Fruit fly (Drosophila melanogaster) whole organism, pupa: ENCODE results near the gene ND-13B.

Source experiments
- CG10348 ChIP-seq: fragments of 200-800 bp; sonication (Bioruptor generic); IDR thresholded peaks from 2 replicates; pipeline ENCODE4 v1.3.6; 2022; ENCODE audit warnings: missing biosample characterization, missing genetic modification characterization
- CG12605 ChIP-seq: fragments of 200-800 bp; sonication (Bioruptor generic); IDR thresholded peaks from 2 replicates; pipeline ENCODE4 v1.3.6; 2022; ENCODE audit warnings: missing biosample characterization, missing genetic modification characterization
- CG13204 ChIP-seq: fragments of 200-800 bp; sonication (Bioruptor generic); optimal IDR thresholded peaks from 2 replicates; lab custom pipeline; 2018; ENCODE audit warnings: missing biosample characterization, mild to moderate bottlenecking, missing genetic modification characterization, moderate library complexity
- CG14655 ChIP-seq: fragments of 200-800 bp; sonication (Bioruptor generic); optimal IDR thresholded peaks from 3 replicates; lab custom pipeline; 2017; ENCODE audit warnings: mild to moderate bottlenecking, missing biosample characterization, missing genetic modification reagents, missing genetic modification characterization
- CG15710 ChIP-seq: fragments of 200-800 bp; sonication (Bioruptor generic); optimal IDR thresholded peaks from 2 replicates; lab custom pipeline; 2018; ENCODE audit warnings: missing biosample characterization, mild to moderate bottlenecking, missing genetic modification characterization, moderate library complexity
- CG17806 ChIP-seq: fragments of 200-800 bp; sonication (Bioruptor generic); optimal IDR thresholded peaks from 2 replicates; lab custom pipeline; 2018; ENCODE audit warnings: missing biosample characterization, mild to moderate bottlenecking, missing genetic modification characterization, moderate library complexity
- CG32121 ChIP-seq: fragments of 200-800 bp; sonication (Bioruptor generic); IDR thresholded peaks from 2 replicates; pipeline ENCODE4 v1.3.6; 2022; ENCODE audit warnings: missing biosample characterization, missing genetic modification characterization
- CG34367 ChIP-seq: fragments of 200-800 bp; sonication (Bioruptor generic); optimal IDR thresholded peaks from 2 replicates; lab custom pipeline; 2018; ENCODE audit warnings: missing biosample characterization, mild to moderate bottlenecking, missing genetic modification characterization
- CG4496 ChIP-seq: fragments of 200-800 bp; sonication (Bioruptor generic); IDR thresholded peaks from 3 replicates; pipeline ENCODE4 v1.3.6; 2022; ENCODE audit warnings: missing biosample characterization, missing genetic modification characterization
- CG8159 ChIP-seq: fragments of 200-800 bp; sonication (Bioruptor generic); optimal IDR thresholded peaks from 3 replicates; lab custom pipeline; 2018; ENCODE audit warnings: missing biosample characterization, mild to moderate bottlenecking, missing genetic modification characterization, moderate library complexity
- CG8301 ChIP-seq: fragments of 200-800 bp; sonication (Bioruptor generic); optimal IDR thresholded peaks from 2 replicates; lab custom pipeline; 2018; ENCODE audit warnings: missing biosample characterization, mild to moderate bottlenecking, missing genetic modification characterization
- CG9948 ChIP-seq: fragments of 200-800 bp; sonication (Bioruptor generic); optimal IDR thresholded peaks from 2 replicates; lab custom pipeline; 2018; ENCODE audit warnings: missing biosample characterization, mild to moderate bottlenecking, missing genetic modification characterization, moderate library complexity
- D1 ChIP-seq: fragments of 200-800 bp; sonication (Bioruptor generic); optimal IDR thresholded peaks from 2 replicates; lab custom pipeline; 2018; ENCODE audit warnings: missing biosample characterization, mild to moderate bottlenecking, missing genetic modification characterization, moderate library complexity
- EcR ChIP-seq: fragments of 200-800 bp; sonication (Bioruptor generic); optimal IDR thresholded peaks from 3 replicates; lab custom pipeline; 2019; ENCODE audit warnings: missing biosample characterization, missing genetic modification characterization, mild to moderate bottlenecking, moderate library complexity, missing genetic modification reagents
- Ets98B ChIP-seq: fragments of 200-800 bp; sonication (Bioruptor generic); IDR thresholded peaks from 2 replicates; pipeline ENCODE4 v1.3.6; 2022; ENCODE audit warnings: missing biosample characterization, missing genetic modification characterization
- Pif1A ChIP-seq: fragments of 200-800 bp; sonication (Bioruptor generic); optimal IDR thresholded peaks from 3 replicates; lab custom pipeline; 2016; ENCODE audit warnings: missing biosample characterization, missing genetic modification characterization
- Pif1B ChIP-seq: fragments of 200-800 bp; sonication (Bioruptor generic); optimal IDR thresholded peaks from 3 replicates; lab custom pipeline; 2016; ENCODE audit warnings: missing biosample characterization, missing genetic modification characterization
- Snoo ChIP-seq: fragments of 200-800 bp; sonication (Bioruptor generic); optimal IDR thresholded peaks from 3 replicates; lab custom pipeline; 2017; ENCODE audit warnings: missing biosample characterization, mild to moderate bottlenecking, missing genetic modification characterization, inconsistent platforms
- fd96Ca ChIP-seq: fragments of 200-800 bp; sonication (Bioruptor generic); IDR thresholded peaks from 3 replicates; pipeline ENCODE4 v1.3.6; 2022; ENCODE audit warnings: missing biosample characterization, missing genetic modification characterization
- gl ChIP-seq: fragments of 200-800 bp; sonication (Bioruptor generic); optimal IDR thresholded peaks from 2 replicates; lab custom pipeline; 2018; ENCODE audit warnings: missing biosample characterization, mild to moderate bottlenecking, missing genetic modification characterization
- rn ChIP-seq: fragments of 200-800 bp; sonication (Bioruptor generic); IDR thresholded peaks from 2 replicates; pipeline ENCODE4 v1.3.6; 2022; ENCODE audit warnings: missing biosample characterization, missing genetic modification characterization

The ND-13B gene

dm6 chr3L:10704482-10704993 lies 10.6 kb upstream of the ND-13B start:
- TF ChIP-seq D1 = no peak
- no peak for TF ChIP-seq rn (GFP tag; lab: Robert Waterston, UW)
- peak; percentile 39 for TF ChIP-seq CG17806 (tag; lab: Kevin White, UChicago)
- 0 out of 2 replicates have a peak, but pooled peaks have one; percentile 35 for TF ChIP-seq CG12605 (GFP tag; lab: Robert Waterston, UW)
- TF ChIP-seq CG15710 = peak; percentile 18
- TF ChIP-seq CG10348 = no peak
- peak; percentile 16 for TF ChIP-seq CG9948 (tag; lab: Kevin White, UChicago)
- TF ChIP-seq CG8301 (tag; lab: Kevin White, UChicago) = peak; percentile 4
- peak; percentile 26 for TF ChIP-seq Snoo (tag; lab: Kevin White, UChicago)
- TF ChIP-seq CG14655 (GFP tag; lab: Kevin White, UChicago) = peak; percentile 6
- TF ChIP-seq CG4496 (GFP tag; lab: Robert Waterston, UW) = peak; percentile 16; the same call in 1 of the 3 replicates
- peak; percentile 53 for TF ChIP-seq CG8159 (tag; lab: Kevin White, UChicago)
- peak; percentile 16 for TF ChIP-seq CG34367 (tag; lab: Kevin White, UChicago)
- no peak for TF ChIP-seq gl (tag; lab: Kevin White, UChicago)

dm6 chr3L:10702216-10702615 lies 8.3 kb upstream of the ND-13B start:
- no peak for TF ChIP-seq CG8301 (tag; lab: Kevin White, UChicago)
- no peak for TF ChIP-seq Pif1A (GFP tag; lab: Kevin White, UChicago)
- no peak for TF ChIP-seq CG12605 (GFP tag; lab: Robert Waterston, UW)
- TF ChIP-seq D1 = no peak
- TF ChIP-seq gl (tag; lab: Kevin White, UChicago) = no peak
- no peak for TF ChIP-seq CG10348
- no peak for TF ChIP-seq Ets98B (GFP tag; lab: Robert Waterston, UW)
- TF ChIP-seq CG14655 (GFP tag; lab: Kevin White, UChicago) = no peak
- no peak for TF ChIP-seq CG34367 (tag; lab: Kevin White, UChicago)
- no peak for TF ChIP-seq CG4496 (GFP tag; lab: Robert Waterston, UW)
- TF ChIP-seq Snoo (tag; lab: Kevin White, UChicago) = no peak
- no peak for TF ChIP-seq CG15710
- TF ChIP-seq CG13204 = no peak
- no peak for TF ChIP-seq CG32121 (GFP tag; lab: Robert Waterston, UW)
- no peak for TF ChIP-seq CG17806 (tag; lab: Kevin White, UChicago)
- TF ChIP-seq rn (GFP tag; lab: Robert Waterston, UW) = no peak
- TF ChIP-seq, all 21 proteins: peak for 0

DNA sequence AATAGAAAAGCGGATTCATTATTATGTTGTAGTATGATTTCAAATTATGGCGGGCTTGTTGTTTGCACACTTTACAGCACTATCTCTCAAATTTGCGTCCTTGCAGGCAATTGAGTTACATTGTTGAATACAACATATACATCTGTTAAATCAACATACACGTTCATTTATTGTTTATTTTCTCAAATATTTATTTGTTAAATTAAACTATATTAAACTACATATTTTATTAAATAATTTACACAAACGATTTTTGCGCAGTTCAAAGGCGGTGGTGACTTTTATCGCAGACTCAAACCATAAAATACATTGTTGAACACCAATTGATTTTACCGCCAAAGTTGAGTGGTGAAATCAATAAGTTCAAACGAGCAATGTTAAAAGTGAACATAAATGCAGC lies 4.3 kb upstream of the ND-13B start:
- TF ChIP-seq CG17806 (tag; lab: Kevin White, UChicago) (no peak), gl (tag; lab: Kevin White, UChicago) (no peak), CG15710 (no peak), CG8159 (tag; lab: Kevin White, UChicago) (peak; percentile 8), CG9948 (tag; lab: Kevin White, UChicago) (no peak), Pif1B (GFP tag; lab: Kevin White, UChicago) (no peak), CG12605 (GFP tag; lab: Robert Waterston, UW) (no peak)
- TF ChIP-seq, all 21 proteins: peak for 1

DNA sequence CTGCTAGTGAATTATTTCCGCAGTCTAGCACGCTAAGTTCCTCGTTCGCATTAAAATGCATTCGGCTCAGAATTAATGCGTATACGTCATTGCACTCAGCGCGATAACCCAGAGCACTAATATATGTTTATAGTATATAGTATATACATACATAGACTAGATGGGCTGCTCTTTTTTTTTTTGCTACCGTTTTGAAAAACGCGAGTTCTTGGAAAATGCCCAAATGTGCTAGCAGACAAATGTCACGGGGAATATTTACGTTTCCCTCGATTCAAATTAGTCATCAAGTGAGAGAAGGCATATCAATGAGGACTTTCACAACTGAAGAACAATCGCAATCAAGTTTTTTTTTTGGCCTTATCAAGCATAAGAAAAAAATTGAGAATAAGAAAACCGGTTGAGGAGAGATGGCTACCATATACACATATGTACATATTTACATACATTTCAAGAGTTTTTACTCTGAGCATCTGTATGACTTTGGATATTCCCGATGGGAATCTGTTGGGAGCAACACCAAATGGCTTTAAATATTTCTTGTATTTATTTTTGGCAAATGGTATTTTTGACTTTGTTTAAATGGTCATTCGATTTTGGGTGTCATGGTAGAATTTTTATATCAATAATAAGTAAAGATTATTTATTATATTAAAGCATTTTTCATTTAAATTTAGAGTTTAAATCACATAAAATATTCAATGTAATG lies 3.7 kb upstream of the ND-13B start:
- TF ChIP-seq gl (tag; lab: Kevin White, UChicago) (no peak), CG12605 (GFP tag; lab: Robert Waterston, UW) (peak; percentile 18; the same call in 1 of the 2 replicates), CG14655 (GFP tag; lab: Kevin White, UChicago) (no peak), CG8159 (tag; lab: Kevin White, UChicago) (no peak), Pif1B (GFP tag; lab: Kevin White, UChicago) (peak; percentile 57), Snoo (tag; lab: Kevin White, UChicago) (no peak), EcR (GFP tag; lab: Kevin White, UChicago) (peak; percentile 81)
- TF ChIP-seq, all 21 proteins: peak for 3

- TF ChIP-seq CG14655 (GFP tag; lab: Kevin White, UChicago) (no peak), CG10348 (no peak), CG15710 (peak; percentile 85), EcR (GFP tag; lab: Kevin White, UChicago) (no peak), CG8159 (tag; lab: Kevin White, UChicago) (peak; percentile 91), CG17806 (tag; lab: Kevin White, UChicago) (peak; percentile 39), Pif1A (GFP tag; lab: Kevin White, UChicago) (no peak), CG8301 (tag; lab: Kevin White, UChicago) (peak; percentile 7), CG4496 (GFP tag; lab: Robert Waterston, UW) (no peak), CG12605 (GFP tag; lab: Robert Waterston, UW) (peak; percentile 49; the same call in 1 of the 2 replicates), Ets98B (GFP tag; lab: Robert Waterston, UW) (peak; percentile 35; the same call in 1 of the 2 replicates), CG32121 (GFP tag; lab: Robert Waterston, UW) (no peak), CG9948 (tag; lab: Kevin White, UChicago) (peak; percentile 82), D1 (peak; percentile 1), fd96Ca (GFP tag; lab: Robert Waterston, UW) (no peak), gl (tag; lab: Kevin White, UChicago) (peak; percentile 25), rn (GFP tag; lab: Robert Waterston, UW) (no peak), Pif1B (GFP tag; lab: Kevin White, UChicago) (peak; percentile 44), CG34367 (tag; lab: Kevin White, UChicago) (peak; percentile 72), CG13204 (no peak), Snoo (tag; lab: Kevin White, UChicago) (peak; percentile 41)
- TF ChIP-seq, all 21 proteins: peak for 12
These were observed 2.9 kb upstream of the ND-13B start, which contains the start of gene NijA for dm6 chr3L:10696635-10697412. Gene NijA (minus strand): TSS chr3L:10696877.
